Worm (Caenorhabditis elegans): Measurements from ENCODE around the gene lgc-36.

Gene lgc-36

DNA sequence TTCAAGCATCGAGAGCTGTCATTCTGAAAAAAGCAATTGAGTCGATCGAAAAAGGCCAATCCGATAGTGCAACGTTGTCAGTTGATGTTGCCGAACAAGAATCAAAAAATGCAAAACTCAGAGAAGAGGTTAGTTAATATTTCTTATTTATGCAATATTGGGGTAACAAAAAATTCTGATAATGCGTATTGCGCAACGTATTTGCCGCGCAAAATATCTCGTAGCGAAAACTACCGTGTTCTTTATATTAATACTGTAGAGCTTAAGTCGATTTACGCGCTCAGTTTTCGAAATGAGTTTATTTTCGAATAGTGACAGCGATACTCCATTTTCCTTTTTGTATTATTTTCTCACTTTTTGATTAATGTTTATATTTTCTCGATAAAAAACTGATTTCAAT is 13.8 kb downstream of the lgc-36 start:
- TF ChIP-seq W03F9.2 (tag; optimal IDR thresholded peaks at IDR 0.05) = no peak
- TF ChIP-seq dao-5 (tag; optimal IDR thresholded peaks at IDR 0.05) = no peak
- TF ChIP-seq him-1 (tag; optimal IDR thresholded peaks at IDR 0.05) = no peak

DNA sequence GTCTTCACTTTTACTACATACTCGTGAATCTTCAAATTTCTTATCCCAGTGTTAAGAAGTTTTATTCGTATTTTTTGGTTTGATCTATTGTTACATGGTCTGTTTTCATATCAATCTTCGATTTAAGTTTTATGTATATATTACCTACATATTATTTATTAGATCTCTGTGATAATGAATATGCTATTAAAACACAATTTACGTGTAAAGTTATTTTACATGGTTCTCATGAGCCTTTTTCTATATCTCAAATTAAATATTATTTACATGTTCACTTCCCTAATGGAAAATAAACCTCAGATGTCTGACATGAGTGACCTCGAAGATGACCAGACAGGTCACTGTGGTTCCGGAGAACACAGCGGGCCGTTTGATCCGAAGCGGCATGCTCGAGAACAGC is 14.3 kb downstream of the lgc-36 start, which contains the start of gene mxl-1:
TSS of gene mxl-1 (plus strand) at position 301 of the 400 bp plus-strand sequence.
- no peak for TF ChIP-seq him-1 (tag; optimal IDR thresholded peaks at IDR 0.05)
- TF ChIP-seq dao-5 (tag; optimal IDR thresholded peaks at IDR 0.05) = no peak
- no peak for TF ChIP-seq W03F9.2 (tag; optimal IDR thresholded peaks at IDR 0.05)

- no peak for TF ChIP-seq W03F9.2 (tag; optimal IDR thresholded peaks at IDR 0.05)
- no peak for TF ChIP-seq him-1 (tag; optimal IDR thresholded peaks at IDR 0.05)
- no peak for TF ChIP-seq dao-5 (tag; optimal IDR thresholded peaks at IDR 0.05)
These were observed 17.2 kb downstream of the lgc-36 start, which contains the start of gene pgap-1 for ce11 chrV:11241580-11241979. Gene pgap-1 (plus strand): TSS chrV:11241880.

ce11 chrV:11239187-11239725 is 19.5 kb downstream of the lgc-36 start, which contains the start of the genes dvc-1 and ima-1:
Gene dvc-1 (minus strand): TSS chrV:11239331.
Gene ima-1 (plus strand): TSS chrV:11239675.
- no peak for TF ChIP-seq W03F9.2 (tag; optimal IDR thresholded peaks at IDR 0.05)
- no peak for TF ChIP-seq him-1 (tag; optimal IDR thresholded peaks at IDR 0.05)
- no peak for TF ChIP-seq dao-5 (tag; optimal IDR thresholded peaks at IDR 0.05)

ce11 chrV:11235876-11236275 is 22.9 kb downstream of the lgc-36 start:
- TF ChIP-seq W03F9.2 (tag; optimal IDR thresholded peaks at IDR 0.05) (no peak), him-1 (tag; optimal IDR thresholded peaks at IDR 0.05) (no peak), dao-5 (tag; optimal IDR thresholded peaks at IDR 0.05) (no peak)

ce11 chrV:11234350-11234749 is 24.4 kb downstream of the lgc-36 start, which contains the start of gene T19B10.5:
Gene T19B10.5 (plus strand): TSS chrV:11234650.
- TF ChIP-seq him-1 (tag; optimal IDR thresholded peaks at IDR 0.05) (no peak), W03F9.2 (tag; optimal IDR thresholded peaks at IDR 0.05) (no peak), dao-5 (tag; optimal IDR thresholded peaks at IDR 0.05) (no peak)

DNA sequence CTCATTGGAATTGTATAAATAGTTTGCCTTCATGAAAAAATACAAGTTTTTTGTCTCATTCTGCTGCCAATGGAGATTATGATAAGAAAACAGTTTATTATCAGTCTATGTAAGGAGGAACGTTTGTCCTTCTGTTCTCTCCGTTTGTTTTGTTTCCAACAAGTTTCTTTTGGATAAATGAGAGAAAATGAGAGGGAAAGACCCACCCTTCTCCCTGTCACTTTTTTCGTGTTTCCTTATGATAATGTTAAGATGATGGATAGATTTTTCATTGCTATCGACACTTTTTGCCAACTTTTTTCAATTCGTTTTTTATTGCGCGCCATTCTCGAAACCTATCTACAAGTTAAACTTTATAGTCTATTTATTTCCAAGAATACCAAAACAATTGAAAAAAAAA is 27.6 kb downstream of the lgc-36 start:
- TF ChIP-seq W03F9.2 (tag; optimal IDR thresholded peaks at IDR 0.05) = no peak
- TF ChIP-seq dao-5 (tag; optimal IDR thresholded peaks at IDR 0.05) = no peak
- no peak for TF ChIP-seq him-1 (tag; optimal IDR thresholded peaks at IDR 0.05)

- TF ChIP-seq him-1 (tag; optimal IDR thresholded peaks at IDR 0.05) = peak; percentile 66
- no peak for TF ChIP-seq dao-5 (tag; optimal IDR thresholded peaks at IDR 0.05)
- TF ChIP-seq W03F9.2 (tag; optimal IDR thresholded peaks at IDR 0.05) = peak; percentile 72
These were observed 30.1 kb downstream of the lgc-36 start, which contains the start of gene pqn-70 for ce11 chrV:11228653-11229173. Gene pqn-70 (minus strand): TSS chrV:11228703.

- TF ChIP-seq him-1 (tag; optimal IDR thresholded peaks at IDR 0.05) = no peak
- no peak for TF ChIP-seq dao-5 (tag; optimal IDR thresholded peaks at IDR 0.05)
- no peak for TF ChIP-seq W03F9.2 (tag; optimal IDR thresholded peaks at IDR 0.05)
These were observed 32.8 kb downstream of the lgc-36 start, which contains the start of gene bgal-1 for ce11 chrV:11225981-11226380. Gene bgal-1 (minus strand): TSS chrV:11226018.

DNA sequence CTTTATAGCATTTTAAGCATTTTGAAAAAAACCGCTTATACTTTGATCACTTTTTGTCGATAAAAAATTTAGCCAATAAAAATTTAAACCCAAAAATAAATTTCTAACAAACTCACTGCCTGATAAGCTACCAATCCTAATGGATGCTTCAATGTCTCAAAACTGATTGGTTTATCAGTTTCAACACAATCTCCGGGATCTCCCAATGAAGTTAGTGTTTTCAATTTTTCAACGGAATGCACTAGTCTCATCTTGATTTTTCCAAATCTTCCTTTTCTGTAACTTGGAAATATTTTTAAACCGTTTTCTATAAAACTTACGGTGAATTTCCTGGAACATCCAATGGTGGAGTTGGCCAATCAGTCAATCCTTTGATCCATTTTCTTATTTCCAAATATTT is 35.1 kb downstream of the lgc-36 start:
- TF ChIP-seq him-1 (tag; optimal IDR thresholded peaks at IDR 0.05) (no peak), dao-5 (tag; optimal IDR thresholded peaks at IDR 0.05) (no peak), W03F9.2 (tag; optimal IDR thresholded peaks at IDR 0.05) (no peak)

DNA sequence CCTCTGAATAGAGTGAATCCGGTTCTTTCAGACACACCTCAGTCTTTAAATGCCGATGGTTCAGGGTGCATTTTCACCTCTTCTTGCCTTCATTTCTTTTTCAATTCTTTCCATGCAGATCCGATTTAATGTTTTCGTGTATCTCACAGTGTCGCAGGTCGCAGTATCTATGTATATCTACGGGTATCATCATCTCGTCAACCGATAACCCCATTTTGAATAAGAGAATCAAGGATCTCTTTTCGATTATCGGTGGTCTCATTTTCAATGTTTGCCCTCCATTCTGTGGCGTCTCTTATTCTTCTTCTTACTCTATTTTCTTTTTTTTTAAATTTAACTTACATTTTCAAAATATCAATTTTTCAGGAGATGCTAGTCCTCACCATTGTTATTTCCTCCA is 37.9 kb downstream of the lgc-36 start, which contains the start of gene T19B10.2:
TSS of gene T19B10.2 (plus strand) at position 367 of the 400 bp plus-strand sequence.
- TF ChIP-seq dao-5 (tag; optimal IDR thresholded peaks at IDR 0.05) (no peak), W03F9.2 (tag; optimal IDR thresholded peaks at IDR 0.05) (no peak), him-1 (tag; optimal IDR thresholded peaks at IDR 0.05) (no peak)

- TF ChIP-seq dao-5 (tag; optimal IDR thresholded peaks at IDR 0.05) (no peak), W03F9.2 (tag; optimal IDR thresholded peaks at IDR 0.05) (no peak), him-1 (tag; optimal IDR thresholded peaks at IDR 0.05) (no peak)
These were observed 38.4 kb downstream of the lgc-36 start for ce11 chrV:11220415-11220814.

DNA sequence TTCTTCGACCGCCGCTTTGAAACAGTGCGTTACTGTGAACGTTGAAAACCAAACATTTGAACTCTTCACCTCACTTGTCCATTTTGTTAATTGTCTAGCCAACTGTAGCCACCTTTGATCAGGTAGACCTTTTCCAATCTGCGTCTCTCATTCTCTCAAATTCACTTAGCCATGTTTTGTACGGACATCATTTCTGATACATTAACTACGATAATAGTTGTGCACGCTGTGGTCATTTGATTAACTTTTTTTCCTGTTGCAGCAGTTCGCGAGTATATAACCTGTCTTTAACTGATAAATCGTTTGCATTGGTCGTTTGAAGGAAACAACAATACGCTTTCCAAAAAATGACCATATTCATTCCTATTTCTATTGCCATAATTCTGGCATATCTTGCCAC is 41.4 kb downstream of the lgc-36 start, which contains the start of gene cyp-29A2:
TSS of gene cyp-29A2 (plus strand) at position 190 of the 400 bp plus-strand sequence.
- TF ChIP-seq him-1 (tag; optimal IDR thresholded peaks at IDR 0.05) (no peak), dao-5 (tag; optimal IDR thresholded peaks at IDR 0.05) (no peak), W03F9.2 (tag; optimal IDR thresholded peaks at IDR 0.05) (no peak)

- no peak for TF ChIP-seq dao-5 (tag; optimal IDR thresholded peaks at IDR 0.05)
- TF ChIP-seq W03F9.2 (tag; optimal IDR thresholded peaks at IDR 0.05) = no peak
- TF ChIP-seq him-1 (tag; optimal IDR thresholded peaks at IDR 0.05) = no peak
These were observed 42.7 kb downstream of the lgc-36 start for ce11 chrV:11216137-11216536.

Measured in whole organism, L4/young adult.